Fruit fly (Drosophila melanogaster) whole organism, pupa: ENCODE measurements around the gene Cyfip.

Experiments used
- CG12605 ChIP-seq: fragments of 200-800 bp; sonication (Bioruptor generic); IDR thresholded peaks from 2 replicates; pipeline ENCODE4 v1.3.6; 2022; ENCODE audit warnings: missing biosample characterization, missing genetic modification characterization
- CG15710 ChIP-seq: fragments of 200-800 bp; sonication (Bioruptor generic); optimal IDR thresholded peaks from 2 replicates; lab custom pipeline; 2018; ENCODE audit warnings: missing biosample characterization, mild to moderate bottlenecking, missing genetic modification characterization, moderate library complexity
- CG32121 ChIP-seq: fragments of 200-800 bp; sonication (Bioruptor generic); IDR thresholded peaks from 2 replicates; pipeline ENCODE4 v1.3.6; 2022; ENCODE audit warnings: missing biosample characterization, missing genetic modification characterization
- CG8159 ChIP-seq: fragments of 200-800 bp; sonication (Bioruptor generic); optimal IDR thresholded peaks from 3 replicates; lab custom pipeline; 2018; ENCODE audit warnings: missing biosample characterization, mild to moderate bottlenecking, missing genetic modification characterization, moderate library complexity
- CG8301 ChIP-seq: fragments of 200-800 bp; sonication (Bioruptor generic); optimal IDR thresholded peaks from 2 replicates; lab custom pipeline; 2018; ENCODE audit warnings: missing biosample characterization, mild to moderate bottlenecking, missing genetic modification characterization
- Ets98B ChIP-seq: fragments of 200-800 bp; sonication (Bioruptor generic); IDR thresholded peaks from 2 replicates; pipeline ENCODE4 v1.3.6; 2022; ENCODE audit warnings: missing biosample characterization, missing genetic modification characterization
- Pif1A ChIP-seq: fragments of 200-800 bp; sonication (Bioruptor generic); optimal IDR thresholded peaks from 3 replicates; lab custom pipeline; 2016; ENCODE audit warnings: missing biosample characterization, missing genetic modification characterization
- fd96Ca ChIP-seq: fragments of 200-800 bp; sonication (Bioruptor generic); IDR thresholded peaks from 3 replicates; pipeline ENCODE4 v1.3.6; 2022; ENCODE audit warnings: missing biosample characterization, missing genetic modification characterization
- gl ChIP-seq: fragments of 200-800 bp; sonication (Bioruptor generic); optimal IDR thresholded peaks from 2 replicates; lab custom pipeline; 2018; ENCODE audit warnings: missing biosample characterization, mild to moderate bottlenecking, missing genetic modification characterization
- rn ChIP-seq: fragments of 200-800 bp; sonication (Bioruptor generic); IDR thresholded peaks from 2 replicates; pipeline ENCODE4 v1.3.6; 2022; ENCODE audit warnings: missing biosample characterization, missing genetic modification characterization

- TF ChIP-seq gl (tag; lab: Kevin White, UChicago) (no peak), CG15710 (tag; lab: Kevin White, UChicago) (no peak), CG8301 (no peak), CG12605 (no peak), Pif1A (GFP tag; lab: Kevin White, UChicago) (no peak), fd96Ca (GFP tag; lab: Robert Waterston, UW) (no peak), Ets98B (GFP tag; lab: Robert Waterston, UW) (no peak), rn (no peak), CG32121 (GFP tag; lab: Robert Waterston, UW) (no peak), CG8159 (tag; lab: Kevin White, UChicago) (no peak)
Measured at dm6 chr3R:15367477-15367876, 34.4 kb downstream of the Cyfip start, which contains the start of gene CG34404.
